Fruit fly (Drosophila melanogaster) whole organism, embryonic: ENCODE measurements around the gene CG7557.
A peak's percentile ranks its signal among the peaks of the same experiment; 100 is the strongest.

ENCODE experiments used
- CG10565 ChIP-seq: fragments of 200-800 bp; sonication (Bioruptor generic); optimal IDR thresholded peaks from 3 replicates; lab custom pipeline; 2016; ENCODE audit warnings: missing biosample characterization, mild to moderate bottlenecking, missing genetic modification characterization
- CG11093 ChIP-seq: fragments of 200-800 bp; sonication (Bioruptor generic); IDR thresholded peaks from 3 replicates; pipeline ENCODE4 v1.3.6; 2022; ENCODE audit warnings: missing biosample characterization, missing genetic modification characterization
- CG11696 ChIP-seq: fragments of 200-800 bp; sonication (Bioruptor generic); IDR thresholded peaks from 2 replicates; pipeline ENCODE4 v1.3.6; 2022; ENCODE audit warnings: missing biosample characterization, missing genetic modification characterization
- CG1233 ChIP-seq: fragments of 200-800 bp; sonication (Bioruptor generic); optimal IDR thresholded peaks from 4 replicates; lab custom pipeline; 2018; ENCODE audit warnings: missing biosample characterization, mild to moderate bottlenecking, missing genetic modification characterization
- CG13123 ChIP-seq: fragments of 200-800 bp; sonication (Bioruptor generic); optimal IDR thresholded peaks from 2 replicates; lab custom pipeline; 2016; ENCODE audit warnings: missing biosample characterization, missing genetic modification characterization
- CG13775 ChIP-seq: fragments of 200-800 bp; sonication (Bioruptor generic); optimal IDR thresholded peaks from 3 replicates; lab custom pipeline; 2017; ENCODE audit warnings: missing biosample characterization, mild to moderate bottlenecking, missing genetic modification characterization
- CG14050 ChIP-seq: fragments of 200-800 bp; sonication (Bioruptor generic); IDR thresholded peaks from 3 replicates; pipeline ENCODE4 v1.3.6; 2022; ENCODE audit warnings: missing biosample characterization, missing genetic modification characterization
- CG1647 ChIP-seq: fragments of 200-800 bp; sonication (Bioruptor generic); optimal IDR thresholded peaks from 3 replicates; lab custom pipeline; 2016; ENCODE audit warnings: missing biosample characterization, missing genetic modification characterization
- CG17359 ChIP-seq: fragments of 200-800 bp; sonication (Bioruptor generic); optimal IDR thresholded peaks from 3 replicates; lab custom pipeline; 2018; ENCODE audit warnings: missing biosample characterization, mild to moderate bottlenecking, missing genetic modification characterization, moderate library complexity
- CG2116 ChIP-seq: fragments of 200-800 bp; sonication (Bioruptor generic); optimal IDR thresholded peaks from 3 replicates; lab custom pipeline; 2018; ENCODE audit warnings: missing biosample characterization, mild to moderate bottlenecking, missing genetic modification characterization
- CG3163 ChIP-seq: fragments of 200-800 bp; sonication (Bioruptor generic); optimal IDR thresholded peaks from 3 replicates; lab custom pipeline; 2016; ENCODE audit warnings: missing biosample characterization, missing genetic modification characterization
- CG7271 ChIP-seq: fragments of 200-800 bp; sonication (Bioruptor generic); optimal IDR thresholded peaks from 2 replicates; lab custom pipeline; 2018; ENCODE audit warnings: missing biosample characterization, mild to moderate bottlenecking, missing genetic modification characterization, moderate library complexity
- CG8359 ChIP-seq: fragments of 200-800 bp; sonication (Bioruptor generic); optimal IDR thresholded peaks from 2 replicates; lab custom pipeline; 2017; ENCODE audit warnings: missing biosample characterization, mild to moderate bottlenecking, missing genetic modification characterization, borderline replicate concordance
- CG9215 ChIP-seq: fragments of 200-800 bp; sonication (Bioruptor generic); IDR thresholded peaks from 2 replicates; pipeline ENCODE4 v1.3.6; 2022; ENCODE audit warnings: missing biosample characterization, missing genetic modification characterization
- CrebB ChIP-seq: fragments of 200-800 bp; sonication (Bioruptor generic); optimal IDR thresholded peaks from 3 replicates; lab custom pipeline; 2018; ENCODE audit warnings: missing biosample characterization, mild to moderate bottlenecking, missing genetic modification characterization
- D19B ChIP-seq: fragments of 200-800 bp; sonication (Bioruptor generic); optimal IDR thresholded peaks from 2 replicates; lab custom pipeline; 2017; ENCODE audit warnings: missing biosample characterization, mild to moderate bottlenecking, missing genetic modification characterization
- Dad ChIP-seq: fragments of 200-800 bp; sonication (Bioruptor generic); optimal IDR thresholded peaks from 3 replicates; lab custom pipeline; 2016; ENCODE audit warnings: missing biosample characterization, missing genetic modification characterization
- Dek ChIP-seq: fragments of 200-800 bp; sonication (Bioruptor generic); optimal IDR thresholded peaks from 3 replicates; lab custom pipeline; 2019; ENCODE audit warnings: missing biosample characterization, mild to moderate bottlenecking, missing genetic modification characterization, moderate library complexity
- Dfd ChIP-seq, 2 experiments: fragments of >200 bp; optimal IDR thresholded peaks; 2 replicates each; lab custom pipeline; 2017; ENCODE audit warnings: missing biosample characterization in 2 of 2, missing genetic modification characterization in 2 of 2
- Doc3 ChIP-seq: fragments of 200-800 bp; sonication (Bioruptor generic); IDR thresholded peaks from 3 replicates; pipeline ENCODE4 v1.3.6; 2022; ENCODE audit warnings: missing biosample characterization, missing genetic modification characterization; ENCODE audit not compliant: partially characterized antibody
- HLH3B ChIP-seq: fragments of 200-800 bp; sonication (Bioruptor generic); IDR thresholded peaks from 2 replicates; pipeline ENCODE4 v1.3.6; 2022; ENCODE audit warnings: missing biosample characterization, missing genetic modification characterization
- Hr39 ChIP-seq: fragments of >200 bp; optimal IDR thresholded peaks from 2 replicates; lab custom pipeline; 2017
- Lhr ChIP-seq: fragments of 200-800 bp; sonication (Bioruptor generic); optimal IDR thresholded peaks from 3 replicates; lab custom pipeline; 2017; ENCODE audit warnings: mild to moderate bottlenecking, missing biosample characterization, missing genetic modification reagents, missing genetic modification characterization
- Meics ChIP-seq: fragments of 200-800 bp; sonication (Bioruptor generic); optimal IDR thresholded peaks from 2 replicates; lab custom pipeline; 2017; ENCODE audit warnings: missing biosample characterization, mild to moderate bottlenecking, missing genetic modification characterization
- amos ChIP-seq: fragments of 200-800 bp; sonication (Bioruptor generic); IDR thresholded peaks from 2 replicates; pipeline ENCODE4 v1.3.6; 2022; ENCODE audit warnings: missing biosample characterization, missing genetic modification characterization; ENCODE audit not compliant: partially characterized antibody
- aop ChIP-seq: fragments of 200-800 bp; sonication (Bioruptor generic); IDR thresholded peaks from 2 replicates; pipeline ENCODE4 v1.3.6; 2022; ENCODE audit warnings: missing biosample characterization, missing genetic modification characterization
- bcd ChIP-seq: fragments of 200-800 bp; sonication (Bioruptor generic); optimal IDR thresholded peaks from 2 replicates; lab custom pipeline; 2017; ENCODE audit warnings: missing biosample characterization, mild to moderate bottlenecking, missing genetic modification characterization
- btn ChIP-seq: fragments of 200-800 bp; sonication (Bioruptor generic); optimal IDR thresholded peaks from 2 replicates; lab custom pipeline; 2016; ENCODE audit warnings: missing biosample characterization, missing genetic modification characterization
- caup ChIP-seq: fragments of 200-800 bp; sonication (Bioruptor generic); optimal IDR thresholded peaks from 3 replicates; lab custom pipeline; 2017; ENCODE audit warnings: missing biosample characterization, mild to moderate bottlenecking, missing genetic modification characterization, moderate library complexity; ENCODE audit not compliant: severe bottlenecking
- cg ChIP-seq: fragments of 200-800 bp; sonication (Bioruptor generic); optimal IDR thresholded peaks from 3 replicates; lab custom pipeline; 2019; ENCODE audit warnings: missing biosample characterization, mild to moderate bottlenecking, missing genetic modification characterization, moderate library complexity
- ci ChIP-seq: fragments of 200-800 bp; sonication (Bioruptor generic); IDR thresholded peaks from 3 replicates; pipeline ENCODE4 v1.3.6; 2022; ENCODE audit warnings: missing biosample characterization, missing genetic modification characterization
- da ChIP-seq: fragments of 200-800 bp; sonication (Bioruptor generic); optimal IDR thresholded peaks from 2 replicates; lab custom pipeline; 2016; ENCODE audit warnings: missing biosample characterization, missing genetic modification characterization
- dati ChIP-seq: fragments of 200-800 bp; sonication (Bioruptor generic); IDR thresholded peaks from 2 replicates; pipeline ENCODE4 v1.3.6; 2022; ENCODE audit warnings: missing biosample characterization, missing genetic modification characterization
- dimm ChIP-seq: fragments of 200-800 bp; sonication (Bioruptor generic); IDR thresholded peaks from 2 replicates; pipeline ENCODE4 v1.3.6; 2022; ENCODE audit warnings: missing biosample characterization, missing genetic modification characterization
- exex ChIP-seq: fragments of 200-800 bp; sonication (Bioruptor generic); optimal IDR thresholded peaks from 4 replicates; lab custom pipeline; 2018; ENCODE audit warnings: missing biosample characterization, mild to moderate bottlenecking, missing genetic modification characterization, moderate library complexity
- fd64A ChIP-seq: fragments of 200-800 bp; sonication (Bioruptor generic); optimal IDR thresholded peaks from 3 replicates; lab custom pipeline; 2018; ENCODE audit warnings: missing biosample characterization, mild to moderate bottlenecking, missing genetic modification characterization
- fu2 ChIP-seq: fragments of 200-800 bp; sonication (Bioruptor generic); optimal IDR thresholded peaks from 2 replicates; lab custom pipeline; 2016; ENCODE audit warnings: missing biosample characterization, missing genetic modification characterization
- gem ChIP-seq: fragments of 200-800 bp; sonication (Bioruptor generic); optimal IDR thresholded peaks from 2 replicates; lab custom pipeline; 2019; ENCODE audit warnings: missing biosample characterization, mild to moderate bottlenecking, missing genetic modification characterization, moderate library complexity
- kni ChIP-seq: fragments of 200-800 bp; sonication (Bioruptor generic); optimal IDR thresholded peaks from 3 replicates; lab custom pipeline; 2017; ENCODE audit warnings: mild to moderate bottlenecking, missing biosample characterization, missing genetic modification reagents, missing genetic modification characterization
- lov ChIP-seq, 2 experiments: fragments of 200-800 bp in 1 of 2; fragments of >200 bp in 1 of 2; sonication (Bioruptor generic) in 1 of 2; IDR thresholded peaks in 1 of 2; optimal IDR thresholded peaks in 1 of 2; 2 replicates in 1 of 2; 3 replicates in 1 of 2; pipeline versions ENCODE4 v1.3.6 to Lab custom; 2017 to 2022; ENCODE audit warnings: missing biosample characterization in 1 of 2, missing genetic modification characterization in 1 of 2
- nerfin-2 ChIP-seq: fragments of 200-800 bp; sonication (Bioruptor generic); IDR thresholded peaks from 2 replicates; pipeline ENCODE4 v1.3.6; 2022; ENCODE audit warnings: missing biosample characterization, missing genetic modification characterization; ENCODE audit not compliant: partially characterized antibody
- onecut ChIP-seq: fragments of 200-800 bp; sonication (Bioruptor generic); IDR thresholded peaks from 2 replicates; pipeline ENCODE4 v1.3.6; 2022; ENCODE audit warnings: missing biosample characterization, missing genetic modification characterization
- pan ChIP-seq, 4 experiments: fragments of >200 bp in 3 of 4; fragments of 200-800 bp in 1 of 4; sonication (Bioruptor generic) in 1 of 4; optimal IDR thresholded peaks in 3 of 4; IDR thresholded peaks in 1 of 4; 2 replicates each; pipeline versions ENCODE4 v1.3.6 to Lab custom; 2017 to 2022; ENCODE audit warnings: missing biosample characterization in 2 of 4, missing genetic modification characterization in 2 of 4, mixed read lengths in 1 of 4
- pita ChIP-seq: fragments of 200-800 bp; sonication (Bioruptor generic); optimal IDR thresholded peaks from 2 replicates; lab custom pipeline; 2017; ENCODE audit warnings: missing biosample characterization, mild to moderate bottlenecking, missing genetic modification characterization
- pum ChIP-seq: fragments of 200-800 bp; sonication (Bioruptor generic); optimal IDR thresholded peaks from 2 replicates; lab custom pipeline; 2016; ENCODE audit warnings: missing biosample characterization, missing genetic modification characterization
- rib ChIP-seq: fragments of 200-800 bp; sonication (Bioruptor generic); IDR thresholded peaks from 2 replicates; pipeline ENCODE4 v1.3.6; 2022; ENCODE audit warnings: missing biosample characterization, missing genetic modification characterization
- salm ChIP-seq: fragments of 200-800 bp; sonication (Bioruptor generic); optimal IDR thresholded peaks from 2 replicates; lab custom pipeline; 2018; ENCODE audit warnings: missing biosample characterization, mild to moderate bottlenecking, missing genetic modification characterization

The CG7557 gene

dm6 chr3L:11405362-11406254 lies 39.4 kb upstream of the CG7557 start (continued):
- TF ChIP-seq pita (GFP tag; lab: Kevin White, UChicago) (no peak), Hr39 (lab: Kevin White, UChicago) (no peak), CG8359 (GFP tag; lab: Kevin White, UChicago) (peak; percentile 89), cg (GFP tag; lab: Kevin White, UChicago) (no peak), fu2 (GFP tag; lab: Kevin White, UChicago) (peak; percentile 77), dati (GFP tag; lab: Robert Waterston, UW) (peak; percentile 94), kni (GFP tag; lab: Kevin White, UChicago) (peak; percentile 76), Meics (peak; percentile 85), da (GFP tag; lab: Kevin White, UChicago) (peak; percentile 91), caup (GFP tag; lab: Kevin White, UChicago) (peak; percentile 76), Dad (GFP tag; lab: Kevin White, UChicago) (peak; percentile 90), pum (GFP tag; lab: Kevin White, UChicago) (peak; percentile 95), Doc3 (GFP tag; lab: Robert Waterston, UW) (no peak), CG13775 (GFP tag; lab: Kevin White, UChicago) (peak; percentile 88), D19B (GFP tag; lab: Kevin White, UChicago) (peak; percentile 56), CG2116 (GFP tag; lab: Kevin White, UChicago) (peak; percentile 74), CG1233 (peak; percentile 93), bcd (GFP tag; lab: Kevin White, UChicago) (peak; percentile 90), btn (peak; percentile 65), fd64A (GFP tag; lab: Kevin White, UChicago) (peak; percentile 89), lov (optimal IDR thresholded peaks at IDR 0.05; lab: Kevin White, UChicago) (no peak), lov (GFP tag; IDR thresholded peaks at IDR 0.05; lab: Robert Waterston, UW) (peak; percentile 97), Dek (peak; percentile 86), Dfd (GFP tag; optimal IDR thresholded peaks at IDR 0.05; lab: Kevin White, UChicago) (no peak), aop (peak; percentile 90), dimm (GFP tag; lab: Robert Waterston, UW) (peak; percentile 93), CG11093 (GFP tag; lab: Robert Waterston, UW) (peak; percentile 93), CG13123 (GFP tag; lab: Kevin White, UChicago) (peak; percentile 91), salm (tag; lab: Kevin White, UChicago) (peak; percentile 91), gem (peak; percentile 96), CG17359 (peak; percentile 97), rib (GFP tag; lab: Robert Waterston, UW) (peak; percentile 80), CG7271 (peak; percentile 90), CG9215 (GFP tag; lab: Robert Waterston, UW) (peak; percentile 74), CrebB (peak; percentile 91), exex (tag; lab: Kevin White, UChicago) (peak; percentile 65), amos (GFP tag; lab: Robert Waterston, UW) (no peak), CG11696 (GFP tag; lab: Robert Waterston, UW) (peak; percentile 89), onecut (GFP tag; lab: Robert Waterston, UW) (peak; percentile 93), Lhr (GFP tag; lab: Kevin White, UChicago) (peak; percentile 91), CG14050 (GFP tag; lab: Robert Waterston, UW) (peak; percentile 91), CG1647 (peak; percentile 79), CG3163 (peak; percentile 69), HLH3B (GFP tag; lab: Robert Waterston, UW) (peak; percentile 97), ci (GFP tag; lab: Robert Waterston, UW) (peak; percentile 99), nerfin-2 (GFP tag; lab: Robert Waterston, UW) (no peak), CG10565 (GFP tag; lab: Kevin White, UChicago) (peak; percentile 52), pan (optimal IDR thresholded peaks at IDR 0.05; lab: Kevin White, UChicago) (no peak), pan (GFP tag; optimal IDR thresholded peaks at IDR 0.05 in 1 of 2, IDR thresholded peaks at IDR 0.05 in 1 of 2) (peak in 1 of 2 experiments; percentile 96)
